Fruit fly (Drosophila melanogaster) whole organism, embryonic: ENCODE measurements around the gene piwi.

ENCODE experiments used
- CG11560 ChIP-seq: fragments of 200-800 bp; sonication (Bioruptor generic); IDR thresholded peaks from 3 replicates; pipeline ENCODE4 v1.3.6; 2022; ENCODE audit warnings: missing biosample characterization, missing genetic modification characterization
- CG12299 ChIP-seq: fragments of 200-800 bp; sonication (Bioruptor generic); optimal IDR thresholded peaks from 2 replicates; lab custom pipeline; 2018; ENCODE audit warnings: missing biosample characterization, mild to moderate bottlenecking, missing genetic modification characterization
- CG14667 ChIP-seq: fragments of 200-800 bp; sonication (Bioruptor generic); IDR thresholded peaks from 2 replicates; pipeline ENCODE4 v1.3.6; 2022; ENCODE audit warnings: missing biosample characterization, missing genetic modification characterization
- CG17328 ChIP-seq: fragments of 200-800 bp; sonication (Bioruptor generic); IDR thresholded peaks from 2 replicates; pipeline ENCODE4 v1.3.6; 2022; ENCODE audit warnings: missing biosample characterization, missing genetic modification characterization
- Ravus ChIP-seq: fragments of 200-800 bp; sonication (Bioruptor generic); IDR thresholded peaks from 2 replicates; pipeline ENCODE4 v1.3.6; 2022; ENCODE audit warnings: missing biosample characterization, missing genetic modification characterization
- bigmax ChIP-seq: fragments of 200-800 bp; sonication (Bioruptor generic); optimal IDR thresholded peaks from 2 replicates; lab custom pipeline; 2018; ENCODE audit warnings: missing biosample characterization, mild to moderate bottlenecking, missing genetic modification characterization
- odd ChIP-seq: fragments of 200-800 bp; sonication (Bioruptor generic); optimal IDR thresholded peaks from 2 replicates; lab custom pipeline; 2017; ENCODE audit warnings: missing biosample characterization, mild to moderate bottlenecking, missing genetic modification characterization

dm6 chr2L:11016695-11017094 is 29.5 kb upstream of the piwi start, which contains the start of gene CG14913:
- no peak for TF ChIP-seq bigmax (GFP tag; lab: Kevin White, UChicago)
- TF ChIP-seq odd (GFP tag; lab: Kevin White, UChicago) = no peak
- no peak for TF ChIP-seq CG14667 (GFP tag; lab: Robert Waterston, UW)
- no peak for TF ChIP-seq CG11560
- no peak for TF ChIP-seq CG17328
- no peak for TF ChIP-seq CG12299 (tag; lab: Kevin White, UChicago)
- no peak for TF ChIP-seq Ravus (GFP tag; lab: Robert Waterston, UW)
